Fruit fly (Drosophila melanogaster) Kc167 (cell line): ENCODE results near the gene CG32148.

Experiments
- Myc ChIP-seq: fragments of >200 bp; optimal IDR thresholded peaks from 2 replicates; lab custom pipeline; 2017; ENCODE audit warnings: missing external identifiers
- Sin3A ChIP-seq: fragments of >200 bp; optimal IDR thresholded peaks from 2 replicates; lab custom pipeline; 2018; ENCODE audit warnings: missing external identifiers
- h ChIP-seq: fragments of >200 bp; optimal IDR thresholded peaks from 3 replicates; lab custom pipeline; 2018; ENCODE audit warnings: missing external identifiers
- insv ChIP-seq: fragments of >200 bp; optimal IDR thresholded peaks from 3 replicates; lab custom pipeline; 2018; ENCODE audit warnings: missing external identifiers
- psq ChIP-seq: fragments of >200 bp; optimal IDR thresholded peaks from 2 replicates; lab custom pipeline; 2017; ENCODE audit warnings: missing external identifiers
- ttk ChIP-seq: sonication (Bioruptor generic); optimal IDR thresholded peaks from 2 replicates; lab custom pipeline; 2017; ENCODE audit warnings: missing external identifiers

- TF ChIP-seq ttk (lab: Kevin White, UChicago) (no peak), psq (lab: Kevin White, UChicago) (no peak), Sin3A (lab: Kevin White, UChicago) (no peak), insv (lab: Kevin White, UChicago) (no peak), h (lab: Kevin White, UChicago) (no peak), Myc (lab: Kevin White, UChicago) (no peak)
Observed at dm6 chr3L:14977536-14978495, 45.5 kb upstream of the CG32148 start.
